Worm (Caenorhabditis elegans): Measurements from ENCODE around the gene srh-136.

- TF ChIP-seq ztf-29 (GFP tag; IDR thresholded peaks at IDR 0.05) (no peak), flt-1 (GFP tag; IDR thresholded peaks at IDR 0.05) (no peak), ref-1 (GFP tag; conservative IDR thresholded peaks at IDR 0.05) (no peak), med-1 (GFP tag; optimal IDR thresholded peaks at IDR 0.05; ENCODE audit: insufficient read depth) (no peak), cog-1 (tag; optimal IDR thresholded peaks at IDR 0.05) (no peak), tab-1 (GFP tag; IDR thresholded peaks at IDR 0.05) (no peak)
Observed at ce11 chrV:16479275-16479674, 18.1 kb downstream of the srh-136 start, which contains the start of gene T08G3.11.
